Worm (Caenorhabditis elegans) whole organism, late embryonic: ENCODE measurements around the gene his-32.

Source experiments
- ceh-48 ChIP-seq: sonication (generic microtip); optimal IDR thresholded peaks from 2 replicates; lab custom pipeline; 2016; ENCODE audit warnings: missing genetic modification characterization, inconsistent platforms, missing compliant biosample characterization
- fkh-10 ChIP-seq: fragments of 150-350 bp; optimal IDR thresholded peaks from 2 replicates; lab custom pipeline; 2014; ENCODE audit warnings: missing biosample characterization, missing genetic modification reagents, missing genetic modification characterization
- pag-3 ChIP-seq: sonication (generic microtip); optimal IDR thresholded peaks from 2 replicates; lab custom pipeline; 2016; ENCODE audit warnings: missing compliant biosample characterization, missing genetic modification characterization, borderline replicate concordance
- ztf-16 ChIP-seq: sonication (generic microtip); optimal IDR thresholded peaks from 2 replicates; lab custom pipeline; 2017; ENCODE audit warnings: missing genetic modification characterization, missing compliant biosample characterization

- TF ChIP-seq pag-3 (tag; lab: Kevin White, UChicago) (no peak), ceh-48 (no peak), ztf-16 (no peak), fkh-10 (GFP tag; lab: Kevin White, UChicago) (no peak)
Observed at ce11 chrIV:8366295-8366694, 32.2 kb downstream of the his-32 start, which contains the start of gene aagr-1.
